Worm (Caenorhabditis elegans): ENCODE measurements around the gene F54D12.7.

F54D12.7 gene

DNA sequence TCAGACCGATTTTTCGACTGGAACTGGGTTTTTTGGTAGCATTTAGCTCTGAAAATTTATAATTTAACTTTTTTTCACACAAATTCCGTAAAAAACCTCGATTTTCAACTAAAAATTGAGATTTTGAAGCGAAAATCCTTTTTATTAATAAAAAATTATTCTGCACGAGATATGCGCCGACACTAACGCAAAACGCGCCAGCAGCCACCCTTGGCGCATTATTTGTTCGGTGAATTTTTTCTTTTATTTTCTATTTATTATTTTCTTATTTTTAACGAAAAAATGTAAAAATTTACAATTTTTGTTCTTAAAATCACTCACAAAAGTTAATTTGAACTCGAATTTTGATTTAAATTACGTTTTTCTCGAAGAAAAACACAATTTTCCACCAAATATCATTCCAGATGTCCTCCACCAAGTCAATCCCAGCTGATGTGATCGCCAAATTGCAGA is 17.0 kb upstream of the F54D12.7 start, which contains the start of gene Y51H7C.7:
Gene Y51H7C.7, plus strand, starts transcription at position 403 of the 453 bp plus-strand sequence.
- no peak for TF ChIP-seq ceh-13 (GFP tag; optimal IDR thresholded peaks at IDR 0.05)
- no peak for TF ChIP-seq tra-4 (tag; optimal IDR thresholded peaks at IDR 0.05)
- no peak for TF ChIP-seq B0310.2 (tag; optimal IDR thresholded peaks at IDR 0.05)
- TF ChIP-seq scrt-1 (GFP tag; IDR thresholded peaks at IDR 0.05), result no peak

DNA sequence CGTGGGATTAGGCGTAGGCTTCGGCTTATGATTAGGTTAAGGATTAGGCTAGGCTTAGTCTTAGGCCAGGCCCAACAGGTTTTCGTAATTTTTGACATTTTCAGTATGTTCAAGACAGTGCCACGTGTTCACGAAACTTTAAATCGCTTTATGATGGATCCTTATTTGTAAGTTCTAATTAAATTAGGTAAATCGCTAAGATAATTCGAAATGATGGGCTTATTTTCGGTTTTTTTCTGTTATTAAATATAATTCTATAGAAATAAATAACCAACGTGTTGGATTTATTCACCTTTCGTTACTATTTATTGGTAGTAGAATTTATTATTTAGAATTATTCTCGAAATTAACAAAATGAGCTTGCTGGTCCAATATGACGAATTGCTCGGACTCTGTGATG is 16.3 kb upstream of the F54D12.7 start, which contains the start of gene Y51H7C.8:
Gene Y51H7C.8, plus strand, starts transcription at position 301 of the 400 bp plus-strand sequence.
- no peak for TF ChIP-seq hmg-4 (GFP tag; optimal IDR thresholded peaks at IDR 0.05)
- no peak for TF ChIP-seq sea-1 (GFP tag; conservative IDR thresholded peaks at IDR 0.05)
- no peak for TF ChIP-seq pes-1 (GFP tag; IDR thresholded peaks at IDR 0.05)
- no peak for TF ChIP-seq ets-7 (tag; optimal IDR thresholded peaks at IDR 0.05)
- TF ChIP-seq tra-4 (tag; optimal IDR thresholded peaks at IDR 0.05), result no peak
- TF ChIP-seq B0310.2 (tag; optimal IDR thresholded peaks at IDR 0.05), result no peak
- TF ChIP-seq aly-1 (tag; optimal IDR thresholded peaks at IDR 0.05), result no peak
- no peak for TF ChIP-seq hmbx-1 (tag; optimal IDR thresholded peaks at IDR 0.05)
- no peak for TF ChIP-seq flt-1 (GFP tag; IDR thresholded peaks at IDR 0.05)
- TF ChIP-seq ama-1 (optimal IDR thresholded peaks at IDR 0.05), result no peak
- no peak for TF ChIP-seq ceh-36 (tag; optimal IDR thresholded peaks at IDR 0.05)
- no peak for TF ChIP-seq hnd-1 (tag; optimal IDR thresholded peaks at IDR 0.05)
- no peak for TF ChIP-seq scrt-1 (GFP tag; IDR thresholded peaks at IDR 0.05)
- TF ChIP-seq ceh-13 (GFP tag; optimal IDR thresholded peaks at IDR 0.05), result no peak
- TF ChIP-seq F13C5.2 (tag; optimal IDR thresholded peaks at IDR 0.05), result no peak
- no peak for TF ChIP-seq tbx-37 (GFP tag; conservative IDR thresholded peaks at IDR 0.05)
- TF ChIP-seq tbx-11 (GFP tag; IDR thresholded peaks at IDR 0.05), result no peak

ce11 chrII:1400105-1400504 is 14.9 kb upstream of the F54D12.7 start, which contains the start of gene F54D12.1:
Gene F54D12.1 (plus strand): TSS chrII:1400405.
- TF ChIP-seq tbx-37 (GFP tag; conservative IDR thresholded peaks at IDR 0.05), result no peak

DNA sequence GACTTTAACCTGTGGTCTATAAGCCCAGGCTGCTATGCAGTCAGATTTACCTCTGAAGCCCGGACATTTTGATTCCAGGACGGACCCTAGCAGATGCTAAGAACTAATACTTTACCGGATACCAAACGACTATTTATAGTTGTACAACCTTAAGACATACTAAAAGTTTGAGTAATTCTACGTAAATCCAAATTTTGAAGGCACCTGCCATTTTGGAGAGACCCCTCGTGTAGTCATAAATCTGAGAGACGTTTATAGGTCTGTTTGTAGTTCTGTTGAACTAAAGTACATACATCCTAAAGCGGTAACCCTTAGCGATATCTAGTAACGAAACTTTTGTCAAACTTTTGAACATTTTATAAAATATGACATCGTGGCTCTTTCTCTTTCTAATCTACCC is 13.2 kb upstream of the F54D12.7 start, which contains the start of gene F54D12.2:
Gene F54D12.2, plus strand, starts transcription at position 301 of the 400 bp plus-strand sequence.
- TF ChIP-seq flt-1 (GFP tag; IDR thresholded peaks at IDR 0.05) (no peak), ceh-36 (tag; optimal IDR thresholded peaks at IDR 0.05) (no peak), sea-1 (GFP tag; conservative IDR thresholded peaks at IDR 0.05) (no peak), B0310.2 (tag; optimal IDR thresholded peaks at IDR 0.05) (no peak), scrt-1 (GFP tag; IDR thresholded peaks at IDR 0.05) (no peak), aly-1 (tag; optimal IDR thresholded peaks at IDR 0.05) (no peak), hmbx-1 (tag; optimal IDR thresholded peaks at IDR 0.05) (no peak), tbx-37 (GFP tag; conservative IDR thresholded peaks at IDR 0.05) (no peak), F13C5.2 (tag; optimal IDR thresholded peaks at IDR 0.05) (no peak), tra-4 (tag; optimal IDR thresholded peaks at IDR 0.05) (no peak)

DNA sequence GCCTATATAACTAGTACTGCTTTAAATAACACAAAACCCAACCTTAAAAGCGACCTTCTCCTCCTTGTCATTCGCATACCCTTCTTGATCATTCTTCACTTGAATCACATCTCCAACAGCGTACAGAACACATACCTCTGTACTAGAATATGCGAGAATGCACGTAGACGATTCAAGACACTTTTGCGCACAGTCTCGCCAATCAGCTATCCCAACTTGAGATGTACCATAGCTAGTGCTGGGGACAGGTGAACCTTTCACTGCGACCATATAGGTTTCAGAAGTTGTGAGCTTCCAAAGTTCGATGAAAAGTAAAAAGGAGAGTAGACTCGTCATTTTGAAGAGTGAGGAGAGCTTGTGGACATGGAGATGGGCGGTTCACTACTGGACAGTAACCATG is 12.5 kb upstream of the F54D12.7 start, which contains the start of gene F54D12.8:
Gene F54D12.8, minus strand, starts transcription at position 336 of the 400 bp plus-strand sequence.
- TF ChIP-seq tra-4 (tag; optimal IDR thresholded peaks at IDR 0.05) (no peak), ets-7 (tag; optimal IDR thresholded peaks at IDR 0.05) (no peak), ceh-36 (tag; optimal IDR thresholded peaks at IDR 0.05) (no peak), flt-1 (GFP tag; IDR thresholded peaks at IDR 0.05) (no peak), pes-1 (GFP tag; IDR thresholded peaks at IDR 0.05) (no peak), F13C5.2 (tag; optimal IDR thresholded peaks at IDR 0.05) (no peak), scrt-1 (GFP tag; IDR thresholded peaks at IDR 0.05) (no peak), ceh-13 (GFP tag; optimal IDR thresholded peaks at IDR 0.05) (no peak), hmbx-1 (tag; optimal IDR thresholded peaks at IDR 0.05) (no peak)

- TF ChIP-seq tra-4 (tag; optimal IDR thresholded peaks at IDR 0.05) (no peak), aly-1 (tag; optimal IDR thresholded peaks at IDR 0.05) (no peak)
Observed at ce11 chrII:1386478-1386877, 1.3 kb upstream of the F54D12.7 start, which contains the start of gene aat-7. Gene aat-7 (plus strand): TSS chrII:1386870.

DNA sequence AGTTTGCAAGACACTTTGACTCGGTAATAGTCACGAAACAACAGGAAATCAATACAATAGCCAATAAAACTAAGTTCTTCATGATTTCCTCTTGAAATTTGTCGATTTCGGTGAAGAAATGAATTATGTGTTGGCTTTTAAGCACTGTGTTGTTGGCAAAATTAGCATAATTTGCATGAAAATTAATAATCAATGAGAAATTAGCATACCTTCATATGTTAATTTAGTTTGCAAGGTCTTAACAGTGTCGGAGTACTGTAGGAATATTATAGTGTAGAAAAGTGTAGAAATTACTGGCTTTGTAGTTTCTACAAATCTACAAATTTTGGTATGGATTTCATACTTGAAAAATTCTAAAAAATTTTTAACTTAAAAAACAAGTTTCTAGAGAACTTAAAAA is 3.6 kb downstream of the F54D12.7 start, which contains the start of gene F54D12.9:
Gene F54D12.9, minus strand, starts transcription at position 101 of the 400 bp plus-strand sequence.
- TF ChIP-seq ceh-13 (GFP tag; optimal IDR thresholded peaks at IDR 0.05), result no peak
- TF ChIP-seq pes-1 (GFP tag; IDR thresholded peaks at IDR 0.05), result no peak
- no peak for TF ChIP-seq flt-1 (GFP tag; IDR thresholded peaks at IDR 0.05)
- TF ChIP-seq tbx-37 (GFP tag; conservative IDR thresholded peaks at IDR 0.05), result no peak
- no peak for TF ChIP-seq B0310.2 (tag; optimal IDR thresholded peaks at IDR 0.05)
- TF ChIP-seq ceh-36 (tag; optimal IDR thresholded peaks at IDR 0.05), result no peak
- no peak for TF ChIP-seq aly-1 (tag; optimal IDR thresholded peaks at IDR 0.05)
- no peak for TF ChIP-seq ets-7 (tag; optimal IDR thresholded peaks at IDR 0.05)
- TF ChIP-seq tbx-11 (GFP tag; IDR thresholded peaks at IDR 0.05), result no peak
- TF ChIP-seq scrt-1 (GFP tag; IDR thresholded peaks at IDR 0.05), result no peak

DNA sequence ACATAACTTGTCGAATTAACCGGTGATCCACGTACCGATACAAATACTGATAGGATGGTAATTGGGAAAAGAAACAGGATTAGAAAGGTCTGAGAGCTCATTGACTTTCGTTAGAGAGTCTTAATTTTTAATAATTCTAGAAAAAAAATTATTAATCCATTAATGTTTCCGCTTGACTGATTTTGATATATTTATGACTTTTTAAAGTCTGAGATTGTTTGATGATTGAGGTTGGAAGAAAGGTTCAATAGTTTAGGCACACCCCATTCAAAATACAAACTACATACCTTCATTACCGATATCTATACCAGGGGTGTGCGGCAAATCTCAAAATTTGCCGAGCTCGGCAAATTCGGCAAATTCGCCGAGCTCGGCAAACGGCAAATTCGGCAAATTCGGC is 6.9 kb downstream of the F54D12.7 start, which contains the start of gene F54D12.10:
Gene F54D12.10, minus strand, starts transcription at position 101 of the 400 bp plus-strand sequence.
- TF ChIP-seq ceh-36 (tag; optimal IDR thresholded peaks at IDR 0.05), result no peak
- no peak for TF ChIP-seq B0310.2 (tag; optimal IDR thresholded peaks at IDR 0.05)
- TF ChIP-seq tra-4 (tag; optimal IDR thresholded peaks at IDR 0.05), result no peak
- TF ChIP-seq sea-1 (GFP tag; conservative IDR thresholded peaks at IDR 0.05), result no peak
- no peak for TF ChIP-seq hmbx-1 (tag; optimal IDR thresholded peaks at IDR 0.05)
- no peak for TF ChIP-seq aly-1 (tag; optimal IDR thresholded peaks at IDR 0.05)
- no peak for TF ChIP-seq ama-1 (optimal IDR thresholded peaks at IDR 0.05)
- TF ChIP-seq F13C5.2 (tag; optimal IDR thresholded peaks at IDR 0.05), result no peak
- TF ChIP-seq tbx-37 (GFP tag; conservative IDR thresholded peaks at IDR 0.05), result no peak
- TF ChIP-seq hmg-4 (GFP tag; optimal IDR thresholded peaks at IDR 0.05), result no peak
- TF ChIP-seq hnd-1 (tag; optimal IDR thresholded peaks at IDR 0.05), result no peak
- TF ChIP-seq flt-1 (GFP tag; IDR thresholded peaks at IDR 0.05), result no peak
- TF ChIP-seq ceh-13 (GFP tag; optimal IDR thresholded peaks at IDR 0.05), result no peak
- TF ChIP-seq tbx-11 (GFP tag; IDR thresholded peaks at IDR 0.05), result no peak
- TF ChIP-seq scrt-1 (GFP tag; IDR thresholded peaks at IDR 0.05), result no peak
